Worm (Caenorhabditis elegans): ENCODE results near the gene ZK945.4.

ce11 chrII:10084482-10084881, 21.0 kb downstream of the ZK945.4 start:
- TF ChIP-seq snpc-4 (tag; optimal IDR thresholded peaks at IDR 0.05) (no peak), mep-1 (tag; optimal IDR thresholded peaks at IDR 0.05) (no peak), nhr-76 (tag; optimal IDR thresholded peaks at IDR 0.05) (no peak), unc-39 (tag; optimal IDR thresholded peaks at IDR 0.05) (no peak), ztf-11 (tag; optimal IDR thresholded peaks at IDR 0.05) (no peak), nhr-28 (tag; optimal IDR thresholded peaks at IDR 0.05) (no peak), lin-32 (GFP tag; optimal IDR thresholded peaks at IDR 0.05) (no peak)

Measured in whole organism, mixed stage, embryonic.